Fruit fly (Drosophila melanogaster) whole organism, embryonic: Measurements from ENCODE around the gene CG10802.

ENCODE experiments used
- Bteb2 ChIP-seq: fragments of 200-800 bp; sonication (Bioruptor generic); optimal IDR thresholded peaks from 2 replicates; lab custom pipeline; 2016; ENCODE audit warnings: missing biosample characterization, missing genetic modification characterization
- CG1024 ChIP-seq: fragments of 200-800 bp; sonication (Bioruptor generic); IDR thresholded peaks from 2 replicates; pipeline ENCODE4 v1.3.6; 2022; ENCODE audit warnings: missing biosample characterization, missing genetic modification characterization
- CG10431 ChIP-seq: fragments of 200-800 bp; sonication (Bioruptor generic); optimal IDR thresholded peaks from 3 replicates; lab custom pipeline; 2018; ENCODE audit warnings: missing biosample characterization, mild to moderate bottlenecking, missing genetic modification characterization
- CG10654 ChIP-seq: fragments of 200-800 bp; sonication (Bioruptor generic); optimal IDR thresholded peaks from 2 replicates; lab custom pipeline; 2016; ENCODE audit warnings: missing biosample characterization, missing genetic modification characterization
- CG11456 ChIP-seq: fragments of 200-800 bp; sonication (Bioruptor generic); IDR thresholded peaks from 3 replicates; pipeline ENCODE4 v1.3.6; 2022; ENCODE audit warnings: missing biosample characterization, missing genetic modification characterization
- CG11504 ChIP-seq: fragments of 200-800 bp; sonication (Bioruptor generic); optimal IDR thresholded peaks from 3 replicates; lab custom pipeline; 2019; ENCODE audit warnings: missing biosample characterization, mild to moderate bottlenecking, missing genetic modification characterization, moderate library complexity
- CG11560 ChIP-seq: fragments of 200-800 bp; sonication (Bioruptor generic); IDR thresholded peaks from 3 replicates; pipeline ENCODE4 v1.3.6; 2022; ENCODE audit warnings: missing biosample characterization, missing genetic modification characterization
- CG11695 ChIP-seq: fragments of 200-800 bp; sonication (Bioruptor generic); IDR thresholded peaks from 3 replicates; pipeline ENCODE4 v1.3.6; 2022; ENCODE audit warnings: missing biosample characterization, missing genetic modification characterization
- CG11696 ChIP-seq: fragments of 200-800 bp; sonication (Bioruptor generic); IDR thresholded peaks from 2 replicates; pipeline ENCODE4 v1.3.6; 2022; ENCODE audit warnings: missing biosample characterization, missing genetic modification characterization
- CG13123 ChIP-seq: fragments of 200-800 bp; sonication (Bioruptor generic); optimal IDR thresholded peaks from 2 replicates; lab custom pipeline; 2016; ENCODE audit warnings: missing biosample characterization, missing genetic modification characterization
- CG13894 ChIP-seq: fragments of 200-800 bp; sonication (Bioruptor generic); optimal IDR thresholded peaks from 3 replicates; lab custom pipeline; 2018; ENCODE audit warnings: missing biosample characterization, mild to moderate bottlenecking, missing genetic modification characterization, moderate library complexity
- CG15514 ChIP-seq: fragments of 200-800 bp; sonication (Bioruptor generic); optimal IDR thresholded peaks from 3 replicates; lab custom pipeline; 2017; ENCODE audit warnings: missing biosample characterization, missing genetic modification characterization, mild to moderate bottlenecking, moderate library complexity, missing genetic modification reagents
- CG17328 ChIP-seq: fragments of 200-800 bp; sonication (Bioruptor generic); IDR thresholded peaks from 2 replicates; pipeline ENCODE4 v1.3.6; 2022; ENCODE audit warnings: missing biosample characterization, missing genetic modification characterization
- CG17359 ChIP-seq: fragments of 200-800 bp; sonication (Bioruptor generic); optimal IDR thresholded peaks from 3 replicates; lab custom pipeline; 2018; ENCODE audit warnings: missing biosample characterization, mild to moderate bottlenecking, missing genetic modification characterization, moderate library complexity
- CG2889 ChIP-seq: fragments of 200-800 bp; sonication (Bioruptor generic); IDR thresholded peaks from 3 replicates; pipeline ENCODE4 v1.3.6; 2022; ENCODE audit warnings: missing biosample characterization, missing genetic modification characterization
- CG31441 ChIP-seq: fragments of 200-800 bp; sonication (Bioruptor generic); IDR thresholded peaks from 2 replicates; pipeline ENCODE4 v1.3.6; 2022; ENCODE audit warnings: missing biosample characterization, missing genetic modification characterization
- CG3163 ChIP-seq: fragments of 200-800 bp; sonication (Bioruptor generic); optimal IDR thresholded peaks from 3 replicates; lab custom pipeline; 2016; ENCODE audit warnings: missing biosample characterization, missing genetic modification characterization
- CG9727 ChIP-seq: fragments of 200-800 bp; sonication (Bioruptor generic); optimal IDR thresholded peaks from 3 replicates; lab custom pipeline; 2017; ENCODE audit warnings: missing biosample characterization, mild to moderate bottlenecking, missing genetic modification characterization
- CG9932 ChIP-seq: fragments of 200-800 bp; sonication (Bioruptor generic); IDR thresholded peaks from 2 replicates; pipeline ENCODE4 v1.3.6; 2022; ENCODE audit warnings: missing biosample characterization, missing genetic modification characterization
- Dll ChIP-seq: fragments of 200-800 bp; sonication (Bioruptor generic); IDR thresholded peaks from 4 replicates; pipeline ENCODE4 v1.3.6; 2022; ENCODE audit warnings: missing biosample characterization, missing genetic modification characterization; ENCODE audit not compliant: partially characterized antibody
- Drgx ChIP-seq: fragments of 200-800 bp; sonication (Bioruptor generic); IDR thresholded peaks from 2 replicates; pipeline ENCODE4 v1.3.6; 2022; ENCODE audit warnings: missing biosample characterization, missing genetic modification characterization
- Ets65A ChIP-seq: fragments of 200-800 bp; sonication (Bioruptor generic); peaks from one replicate; lab custom pipeline; 2016; ENCODE audit warnings: missing biosample characterization, missing genetic modification characterization
- GATAe ChIP-seq: fragments of 200-800 bp; sonication (Bioruptor generic); conservative IDR thresholded peaks from 2 replicates; pipeline ENCODE4 v1.3.6; 2022; ENCODE audit warnings: missing biosample characterization, missing genetic modification characterization
- Nf-YA ChIP-seq: fragments of 200-800 bp; sonication (Bioruptor generic); IDR thresholded peaks from 2 replicates; pipeline ENCODE4 v1.3.6; 2022; ENCODE audit warnings: missing biosample characterization, missing genetic modification characterization
- Nf-YB ChIP-seq: fragments of 200-800 bp; sonication (Bioruptor generic); optimal IDR thresholded peaks from 3 replicates; lab custom pipeline; 2019; ENCODE audit warnings: missing biosample characterization, mild to moderate bottlenecking, missing genetic modification characterization, moderate library complexity
- Oli ChIP-seq: fragments of 200-800 bp; sonication (Bioruptor generic); optimal IDR thresholded peaks from 2 replicates; lab custom pipeline; 2018; ENCODE audit warnings: missing biosample characterization, mild to moderate bottlenecking, missing genetic modification characterization, moderate library complexity
- Ptx1 ChIP-seq: fragments of 200-800 bp; sonication (Bioruptor generic); IDR thresholded peaks from 2 replicates; pipeline ENCODE4 v1.3.6; 2022; ENCODE audit warnings: missing biosample characterization, missing genetic modification characterization
- Trl ChIP-seq, 3 experiments: fragments of >200 bp in 2 of 3; fragments of 200-800 bp in 1 of 3; sonication (Bioruptor generic) in 1 of 3; optimal IDR thresholded peaks; 2 replicates in 1 of 3; 3 replicates in 2 of 3; lab custom pipeline; 2016 to 2017; ENCODE audit warnings: missing biosample characterization in 1 of 3, missing genetic modification characterization in 1 of 3
- Xbp1 ChIP-seq: fragments of 200-800 bp; sonication (Bioruptor generic); optimal IDR thresholded peaks from 3 replicates; lab custom pipeline; 2016; ENCODE audit warnings: missing biosample characterization, mild to moderate bottlenecking, missing genetic modification characterization
- Xrp1 ChIP-seq: fragments of 200-800 bp; sonication (Bioruptor generic); IDR thresholded peaks from 2 replicates; pipeline ENCODE4 v1.3.6; 2022; ENCODE audit warnings: missing biosample characterization, missing genetic modification characterization
- cato ChIP-seq: fragments of 200-800 bp; sonication (Bioruptor generic); optimal IDR thresholded peaks from 2 replicates; lab custom pipeline; 2016; ENCODE audit warnings: missing biosample characterization, missing genetic modification characterization, borderline replicate concordance
- ci ChIP-seq: fragments of 200-800 bp; sonication (Bioruptor generic); IDR thresholded peaks from 3 replicates; pipeline ENCODE4 v1.3.6; 2022; ENCODE audit warnings: missing biosample characterization, missing genetic modification characterization
- fd96Cb ChIP-seq: fragments of 200-800 bp; sonication (Bioruptor generic); optimal IDR thresholded peaks from 2 replicates; lab custom pipeline; 2018; ENCODE audit warnings: missing biosample characterization, mild to moderate bottlenecking, missing genetic modification characterization, moderate library complexity
- hb ChIP-seq: fragments of 200-800 bp; sonication (Bioruptor generic); IDR thresholded peaks from 3 replicates; pipeline ENCODE4 v1.3.6; 2022; ENCODE audit warnings: missing biosample characterization, missing genetic modification characterization; ENCODE audit not compliant: partially characterized antibody
- lbe ChIP-seq: fragments of 200-800 bp; sonication (Bioruptor generic); optimal IDR thresholded peaks from 2 replicates; lab custom pipeline; 2016; ENCODE audit warnings: missing biosample characterization, mild to moderate bottlenecking, missing genetic modification characterization
- lov ChIP-seq, 2 experiments: fragments of 200-800 bp in 1 of 2; fragments of >200 bp in 1 of 2; sonication (Bioruptor generic) in 1 of 2; IDR thresholded peaks in 1 of 2; optimal IDR thresholded peaks in 1 of 2; 2 replicates in 1 of 2; 3 replicates in 1 of 2; pipeline versions ENCODE4 v1.3.6 to Lab custom; 2017 to 2022; ENCODE audit warnings: missing biosample characterization in 1 of 2, missing genetic modification characterization in 1 of 2
- p53 ChIP-seq: fragments of 200-800 bp; sonication (Bioruptor generic); optimal IDR thresholded peaks from 2 replicates; lab custom pipeline; 2016; ENCODE audit warnings: missing biosample characterization, missing genetic modification characterization
- pfk ChIP-seq: fragments of 200-800 bp; sonication (Bioruptor generic); optimal IDR thresholded peaks from 2 replicates; lab custom pipeline; 2018; ENCODE audit warnings: missing biosample characterization, mild to moderate bottlenecking, missing genetic modification characterization, moderate library complexity
- ranshi ChIP-seq: fragments of 200-800 bp; sonication (Bioruptor generic); IDR thresholded peaks from 2 replicates; pipeline ENCODE4 v1.3.6; 2022; ENCODE audit warnings: missing biosample characterization, missing genetic modification characterization
- ro ChIP-seq: fragments of 200-800 bp; sonication (Bioruptor generic); IDR thresholded peaks from 2 replicates; pipeline ENCODE4 v1.3.6; 2022; ENCODE audit warnings: missing biosample characterization, missing genetic modification characterization
- sens ChIP-seq: fragments of 200-800 bp; sonication (Bioruptor generic); peaks from one replicate; lab custom pipeline; 2016; ENCODE audit warnings: missing biosample characterization, missing genetic modification characterization
- sisA ChIP-seq: fragments of 200-800 bp; sonication (Bioruptor generic); IDR thresholded peaks from 2 replicates; pipeline ENCODE4 v1.3.6; 2022; ENCODE audit warnings: missing biosample characterization, missing genetic modification characterization
- sqz ChIP-seq: fragments of 200-800 bp; sonication (Bioruptor generic); optimal IDR thresholded peaks from 3 replicates; lab custom pipeline; 2018; ENCODE audit warnings: missing biosample characterization, mild to moderate bottlenecking, missing genetic modification characterization
- stwl ChIP-seq: fragments of 200-800 bp; sonication (Bioruptor generic); optimal IDR thresholded peaks from 3 replicates; lab custom pipeline; 2018; ENCODE audit warnings: missing biosample characterization, mild to moderate bottlenecking, missing genetic modification characterization, moderate library complexity
- tx ChIP-seq: fragments of 200-800 bp; sonication (Bioruptor generic); optimal IDR thresholded peaks from 2 replicates; lab custom pipeline; 2016; ENCODE audit warnings: missing biosample characterization, missing genetic modification characterization
- vvl ChIP-seq: fragments of 200-800 bp; sonication (Bioruptor generic); IDR thresholded peaks from 2 replicates; pipeline ENCODE4 v1.3.6; 2022; ENCODE audit warnings: missing biosample characterization, missing genetic modification characterization

Gene CG10802

dm6 chrX:3451250-3451786, 31.4 kb upstream of the CG10802 start (continued):
- TF ChIP-seq lov (optimal IDR thresholded peaks at IDR 0.05; lab: Kevin White, UChicago) = no peak
- TF ChIP-seq lov (GFP tag; IDR thresholded peaks at IDR 0.05; lab: Robert Waterston, UW) = no peak
- no peak for TF ChIP-seq CG11696
- no peak for TF ChIP-seq Nf-YA (GFP tag; lab: Robert Waterston, UW)
- TF ChIP-seq ro (GFP tag; lab: Robert Waterston, UW) = no peak
- TF ChIP-seq ranshi (GFP tag; lab: Robert Waterston, UW) = no peak
- TF ChIP-seq CG11456 = no peak
- no peak for TF ChIP-seq CG10654
- TF ChIP-seq p53 (GFP tag; lab: Kevin White, UChicago) = no peak
- TF ChIP-seq CG10431 (GFP tag; lab: Kevin White, UChicago) = no peak
- no peak for TF ChIP-seq Dll (GFP tag; lab: Robert Waterston, UW)
- TF ChIP-seq Nf-YB (GFP tag; lab: Kevin White, UChicago) = no peak
- TF ChIP-seq GATAe (GFP tag; lab: Robert Waterston, UW) = no peak
- TF ChIP-seq CG13123 (GFP tag; lab: Kevin White, UChicago) = no peak
- no peak for TF ChIP-seq tx (GFP tag; lab: Kevin White, UChicago)
- TF ChIP-seq CG9932 (GFP tag; lab: Robert Waterston, UW) = no peak
- TF ChIP-seq CG15514 = no peak
- no peak for TF ChIP-seq CG1024 (GFP tag; lab: Robert Waterston, UW)
- TF ChIP-seq CG11560 = no peak
- no peak for TF ChIP-seq Oli (tag; lab: Kevin White, UChicago)
- no peak for TF ChIP-seq hb (GFP tag; lab: Robert Waterston, UW)
- TF ChIP-seq CG31441 = no peak
- peak; percentile 26 for TF ChIP-seq lbe
- TF ChIP-seq cato (GFP tag; lab: Kevin White, UChicago) = no peak
- peak; percentile 90 for TF ChIP-seq CG3163 (GFP tag; lab: Kevin White, UChicago)
- no peak for TF ChIP-seq Xbp1 (GFP tag; lab: Kevin White, UChicago)

dm6 chrX:3451916-3452315, 30.8 kb upstream of the CG10802 start:
- TF ChIP-seq sens (GFP tag; lab: Kevin White, UChicago) = peak; percentile 45
- TF ChIP-seq Trl (optimal IDR thresholded peaks at IDR 0.05; lab: Kevin White, UChicago) = peak in 1 of 2 experiments; percentile 11
- TF ChIP-seq Trl (GFP tag; optimal IDR thresholded peaks at IDR 0.05; lab: Kevin White, UChicago) = no peak
- TF ChIP-seq CG13894 (tag; lab: Kevin White, UChicago) = no peak
- TF ChIP-seq Drgx (GFP tag; lab: Robert Waterston, UW) = peak; percentile 52; the same call in 1 of the 2 replicates

- peak; percentile 41 for TF ChIP-seq stwl
- TF ChIP-seq Ptx1 (GFP tag; lab: Robert Waterston, UW) = peak; percentile 32; the same call in 1 of the 2 replicates
- TF ChIP-seq CG17328 (GFP tag; lab: Robert Waterston, UW) = peak; percentile 42; the same call in 1 of the 2 replicates
- TF ChIP-seq Ets65A = peak; percentile 57
- peak; percentile 34; the same call in 1 of the 2 replicates for TF ChIP-seq CG11696
- peak; percentile 1 for TF ChIP-seq CG17359 (tag; lab: Kevin White, UChicago)
- TF ChIP-seq Bteb2 (GFP tag; lab: Kevin White, UChicago) = no peak
- peak; percentile 34 for TF ChIP-seq CG11504 (tag; lab: Kevin White, UChicago)
- peak; percentile 68 for TF ChIP-seq Drgx (GFP tag; lab: Robert Waterston, UW)
- TF ChIP-seq CG2889 (GFP tag; lab: Robert Waterston, UW) = no peak
- TF ChIP-seq vvl = 0 out of 2 replicates have a peak, but pooled peaks have one; percentile 16
- peak; percentile 67; the same call in 1 of the 3 replicates for TF ChIP-seq CG11695
- 0 out of 2 replicates have a peak, but pooled peaks have one; percentile 15 for TF ChIP-seq sisA
- TF ChIP-seq fd96Cb = no peak
- TF ChIP-seq Xrp1 (GFP tag; lab: Robert Waterston, UW) = peak; percentile 6; the same call in 1 of the 2 replicates
- TF ChIP-seq sqz (GFP tag; lab: Kevin White, UChicago) = peak; percentile 21
- no peak for TF ChIP-seq CG9727 (GFP tag; lab: Kevin White, UChicago)
- TF ChIP-seq pfk (GFP tag; lab: Kevin White, UChicago) = peak; percentile 58
- 0 out of 3 replicates have a peak, but pooled peaks have one; percentile 20 for TF ChIP-seq ci (GFP tag; lab: Robert Waterston, UW)
Measured at dm6 chrX:3453038-3453819, 29.5 kb upstream of the CG10802 start.
